Fruit fly (Drosophila melanogaster) whole organism, embryonic: ENCODE results near the gene AMPdeam.

Source experiments
- Atf-2 ChIP-seq: fragments of 200-800 bp; sonication (Bioruptor generic); optimal IDR thresholded peaks from 2 replicates; lab custom pipeline; 2016; ENCODE audit warnings: missing biosample characterization, missing genetic modification characterization
- BtbVII ChIP-seq: fragments of 200-800 bp; sonication (Bioruptor generic); optimal IDR thresholded peaks from 3 replicates; lab custom pipeline; 2017; ENCODE audit warnings: missing biosample characterization, mild to moderate bottlenecking, missing genetic modification characterization
- CG11093 ChIP-seq: fragments of 200-800 bp; sonication (Bioruptor generic); IDR thresholded peaks from 3 replicates; pipeline ENCODE4 v1.3.6; 2022; ENCODE audit warnings: missing biosample characterization, missing genetic modification characterization
- CG11695 ChIP-seq: fragments of 200-800 bp; sonication (Bioruptor generic); IDR thresholded peaks from 3 replicates; pipeline ENCODE4 v1.3.6; 2022; ENCODE audit warnings: missing biosample characterization, missing genetic modification characterization
- CG14014 ChIP-seq: fragments of 200-800 bp; sonication (Bioruptor generic); IDR thresholded peaks from 2 replicates; pipeline ENCODE4 v1.3.6; 2022; ENCODE audit warnings: missing biosample characterization, missing genetic modification characterization
- CG1529 ChIP-seq: fragments of 200-800 bp; sonication (Bioruptor generic); optimal IDR thresholded peaks from 3 replicates; lab custom pipeline; 2018; ENCODE audit warnings: missing biosample characterization, missing genetic modification characterization
- CG1602 ChIP-seq: fragments of 200-800 bp; sonication (Bioruptor generic); optimal IDR thresholded peaks from 3 replicates; lab custom pipeline; 2016; ENCODE audit warnings: missing biosample characterization, missing genetic modification characterization
- CG16779 ChIP-seq: fragments of 200-800 bp; sonication (Bioruptor generic); IDR thresholded peaks from 2 replicates; pipeline ENCODE4 v1.3.6; 2022; ENCODE audit warnings: missing biosample characterization, missing genetic modification characterization
- CG17359 ChIP-seq: fragments of 200-800 bp; sonication (Bioruptor generic); optimal IDR thresholded peaks from 3 replicates; lab custom pipeline; 2018; ENCODE audit warnings: missing biosample characterization, mild to moderate bottlenecking, missing genetic modification characterization, moderate library complexity
- CG1832 ChIP-seq: fragments of 200-800 bp; sonication (Bioruptor generic); optimal IDR thresholded peaks from 2 replicates; lab custom pipeline; 2017; ENCODE audit warnings: missing biosample characterization, mild to moderate bottlenecking, missing genetic modification characterization, inconsistent platforms
- CG2202 ChIP-seq: fragments of 200-800 bp; sonication (Bioruptor generic); optimal IDR thresholded peaks from 2 replicates; lab custom pipeline; 2018; ENCODE audit warnings: missing biosample characterization, mild to moderate bottlenecking, missing genetic modification characterization
- CG2889 ChIP-seq: fragments of 200-800 bp; sonication (Bioruptor generic); IDR thresholded peaks from 3 replicates; pipeline ENCODE4 v1.3.6; 2022; ENCODE audit warnings: missing biosample characterization, missing genetic modification characterization
- CG30431 ChIP-seq: fragments of 200-800 bp; sonication (Bioruptor generic); optimal IDR thresholded peaks from 2 replicates; lab custom pipeline; 2017; ENCODE audit warnings: missing biosample characterization, missing genetic modification characterization
- CG31365 ChIP-seq: fragments of 200-800 bp; sonication (Bioruptor generic); optimal IDR thresholded peaks from 2 replicates; lab custom pipeline; 2018; ENCODE audit warnings: missing biosample characterization, mild to moderate bottlenecking, missing genetic modification characterization
- CG4617 ChIP-seq: fragments of 200-800 bp; sonication (Bioruptor generic); optimal IDR thresholded peaks from 3 replicates; lab custom pipeline; 2016; ENCODE audit warnings: missing biosample characterization, missing genetic modification characterization, borderline replicate concordance
- CG5245 ChIP-seq: fragments of 200-800 bp; sonication (Bioruptor generic); optimal IDR thresholded peaks from 3 replicates; lab custom pipeline; 2016; ENCODE audit warnings: missing biosample characterization, missing genetic modification characterization
- CG5953 ChIP-seq: fragments of 200-800 bp; sonication (Bioruptor generic); IDR thresholded peaks from 2 replicates; pipeline ENCODE4 v1.3.6; 2022; ENCODE audit warnings: missing biosample characterization, missing genetic modification characterization
- CG7839 ChIP-seq: fragments of 200-800 bp; sonication (Bioruptor generic); optimal IDR thresholded peaks from 3 replicates; lab custom pipeline; 2018; ENCODE audit warnings: missing biosample characterization, mild to moderate bottlenecking, missing genetic modification characterization, moderate library complexity
- CG8359 ChIP-seq: fragments of 200-800 bp; sonication (Bioruptor generic); optimal IDR thresholded peaks from 2 replicates; lab custom pipeline; 2017; ENCODE audit warnings: missing biosample characterization, mild to moderate bottlenecking, missing genetic modification characterization, borderline replicate concordance
- CG8765 ChIP-seq: fragments of 200-800 bp; sonication (Bioruptor generic); IDR thresholded peaks from 2 replicates; pipeline ENCODE4 v1.3.6; 2022; ENCODE audit warnings: missing biosample characterization, missing genetic modification characterization
- CG9215 ChIP-seq: fragments of 200-800 bp; sonication (Bioruptor generic); IDR thresholded peaks from 2 replicates; pipeline ENCODE4 v1.3.6; 2022; ENCODE audit warnings: missing biosample characterization, missing genetic modification characterization
- Dad ChIP-seq: fragments of 200-800 bp; sonication (Bioruptor generic); optimal IDR thresholded peaks from 3 replicates; lab custom pipeline; 2016; ENCODE audit warnings: missing biosample characterization, missing genetic modification characterization
- Dip3 ChIP-seq: fragments of 200-800 bp; sonication (Bioruptor generic); optimal IDR thresholded peaks from 3 replicates; lab custom pipeline; 2016; ENCODE audit warnings: missing biosample characterization, missing genetic modification characterization
- Dll ChIP-seq: fragments of 200-800 bp; sonication (Bioruptor generic); IDR thresholded peaks from 4 replicates; pipeline ENCODE4 v1.3.6; 2022; ENCODE audit warnings: missing biosample characterization, missing genetic modification characterization; ENCODE audit not compliant: partially characterized antibody
- E2f1 ChIP-seq: fragments of 200-800 bp; sonication (Bioruptor generic); IDR thresholded peaks from 2 replicates; pipeline ENCODE4 v1.3.6; 2022; ENCODE audit warnings: missing biosample characterization, missing genetic modification characterization
- HLH54F ChIP-seq: fragments of 200-800 bp; sonication (Bioruptor generic); optimal IDR thresholded peaks from 3 replicates; lab custom pipeline; 2016; ENCODE audit warnings: missing biosample characterization, missing genetic modification characterization
- Hr3 ChIP-seq: fragments of 200-800 bp; sonication (Bioruptor generic); optimal IDR thresholded peaks from 3 replicates; lab custom pipeline; 2016; ENCODE audit warnings: missing biosample characterization, missing genetic modification characterization
- MBD-R2 ChIP-seq: fragments of 200-800 bp; sonication (Bioruptor generic); IDR thresholded peaks from 2 replicates; pipeline ENCODE4 v1.3.6; 2022; ENCODE audit warnings: missing biosample characterization, missing genetic modification characterization
- Max ChIP-seq: fragments of 200-800 bp; sonication (Bioruptor generic); optimal IDR thresholded peaks from 2 replicates; lab custom pipeline; 2016; ENCODE audit warnings: missing biosample characterization, mild to moderate bottlenecking, missing genetic modification characterization
- Sin3A ChIP-seq: fragments of >200 bp; optimal IDR thresholded peaks from 2 replicates; lab custom pipeline; 2018
- chif ChIP-seq, 2 experiments: fragments of 200-800 bp; sonication (Bioruptor generic); optimal IDR thresholded peaks; 3 replicates each; lab custom pipeline; 2016; ENCODE audit warnings: missing biosample characterization in 2 of 2, missing genetic modification characterization in 2 of 2
- chn ChIP-seq: fragments of 200-800 bp; sonication (Bioruptor generic); optimal IDR thresholded peaks from 2 replicates; lab custom pipeline; 2016; ENCODE audit warnings: missing biosample characterization, missing genetic modification characterization
- crol ChIP-seq: fragments of 200-800 bp; sonication (Bioruptor generic); IDR thresholded peaks from 2 replicates; pipeline ENCODE4 v1.3.6; 2022; ENCODE audit warnings: missing biosample characterization, missing genetic modification characterization
- en ChIP-seq: fragments of 200-800 bp; sonication (Bioruptor generic); optimal IDR thresholded peaks from 2 replicates; lab custom pipeline; 2016; ENCODE audit warnings: missing biosample characterization, missing genetic modification characterization
- fd96Cb ChIP-seq: fragments of 200-800 bp; sonication (Bioruptor generic); optimal IDR thresholded peaks from 2 replicates; lab custom pipeline; 2018; ENCODE audit warnings: missing biosample characterization, mild to moderate bottlenecking, missing genetic modification characterization, moderate library complexity
- gcm ChIP-seq: fragments of 200-800 bp; sonication (Bioruptor generic); optimal IDR thresholded peaks from 2 replicates; lab custom pipeline; 2019; ENCODE audit warnings: missing biosample characterization, mild to moderate bottlenecking, missing genetic modification characterization, moderate library complexity
- grau ChIP-seq: fragments of 200-800 bp; optimal IDR thresholded peaks from 3 replicates; lab custom pipeline; 2019; ENCODE audit warnings: missing biosample characterization, mild to moderate bottlenecking, missing genetic modification characterization, moderate library complexity
- h ChIP-seq: fragments of >200 bp; optimal IDR thresholded peaks from 2 replicates; lab custom pipeline; 2017
- hkb ChIP-seq, 2 experiments: fragments of 200-800 bp in 1 of 2; fragments of >200 bp in 1 of 2; sonication (Bioruptor generic) in 1 of 2; IDR thresholded peaks in 1 of 2; optimal IDR thresholded peaks in 1 of 2; 2 replicates each; pipeline versions ENCODE4 v1.3.6 to Lab custom; 2017 to 2022; ENCODE audit warnings: missing biosample characterization in 1 of 2, missing genetic modification characterization in 1 of 2
- hth ChIP-seq: fragments of >200 bp; optimal IDR thresholded peaks from 2 replicates; lab custom pipeline; 2017; ENCODE audit warnings: inconsistent platforms
- inv ChIP-seq: fragments of 200-800 bp; sonication (Bioruptor generic); IDR thresholded peaks from 2 replicates; pipeline ENCODE4 v1.3.6; 2022; ENCODE audit warnings: missing biosample characterization, missing genetic modification characterization; ENCODE audit not compliant: partially characterized antibody
- klu ChIP-seq: fragments of 200-800 bp; sonication (Bioruptor generic); IDR thresholded peaks from 2 replicates; pipeline ENCODE4 v1.3.6; 2022; ENCODE audit warnings: missing biosample characterization, missing genetic modification characterization
- nau ChIP-seq: fragments of 200-800 bp; sonication (Bioruptor generic); optimal IDR thresholded peaks from 3 replicates; lab custom pipeline; 2017; ENCODE audit warnings: missing biosample characterization, mild to moderate bottlenecking, missing genetic modification characterization, missing genetic modification reagents
- nerfin-1 ChIP-seq: fragments of 200-800 bp; sonication (Bioruptor generic); optimal IDR thresholded peaks from 3 replicates; lab custom pipeline; 2019; ENCODE audit warnings: missing biosample characterization, mild to moderate bottlenecking, missing genetic modification characterization, moderate library complexity
- oc ChIP-seq: fragments of 200-800 bp; sonication (Bioruptor generic); optimal IDR thresholded peaks from 2 replicates; lab custom pipeline; 2018; ENCODE audit warnings: missing biosample characterization, mild to moderate bottlenecking, missing genetic modification characterization, moderate library complexity
- sd ChIP-seq: fragments of 200-800 bp; sonication (Bioruptor generic); optimal IDR thresholded peaks from 3 replicates; lab custom pipeline; 2018; ENCODE audit warnings: missing biosample characterization, mild to moderate bottlenecking, missing genetic modification characterization, moderate library complexity
- stwl ChIP-seq: fragments of 200-800 bp; sonication (Bioruptor generic); optimal IDR thresholded peaks from 3 replicates; lab custom pipeline; 2018; ENCODE audit warnings: missing biosample characterization, mild to moderate bottlenecking, missing genetic modification characterization, moderate library complexity
- tll ChIP-seq, 2 experiments: fragments of 200-800 bp in 1 of 2; fragments of >200 bp in 1 of 2; sonication (Bioruptor generic) in 1 of 2; optimal IDR thresholded peaks; 2 replicates each; lab custom pipeline; 2017 to 2019; ENCODE audit warnings: missing biosample characterization in 2 of 2, missing genetic modification characterization in 2 of 2, mild to moderate bottlenecking in 1 of 2, moderate library complexity in 1 of 2
- ttk ChIP-seq: fragments of 200-800 bp; sonication (Bioruptor generic); IDR thresholded peaks from 2 replicates; pipeline ENCODE4 v2.1.2; 2022; ENCODE audit warnings: missing biosample characterization, missing genetic modification characterization
- unpg ChIP-seq: fragments of 200-800 bp; sonication (Bioruptor generic); optimal IDR thresholded peaks from 3 replicates; lab custom pipeline; 2018; ENCODE audit warnings: missing biosample characterization, mild to moderate bottlenecking, missing genetic modification characterization, moderate library complexity
- usp ChIP-seq: fragments of >200 bp; optimal IDR thresholded peaks from 2 replicates; lab custom pipeline; 2017; ENCODE audit warnings: missing biosample characterization, missing genetic modification characterization
- yki ChIP-seq: fragments of >200 bp; optimal IDR thresholded peaks from 3 replicates; lab custom pipeline; 2018

Gene AMPdeam

DNA sequence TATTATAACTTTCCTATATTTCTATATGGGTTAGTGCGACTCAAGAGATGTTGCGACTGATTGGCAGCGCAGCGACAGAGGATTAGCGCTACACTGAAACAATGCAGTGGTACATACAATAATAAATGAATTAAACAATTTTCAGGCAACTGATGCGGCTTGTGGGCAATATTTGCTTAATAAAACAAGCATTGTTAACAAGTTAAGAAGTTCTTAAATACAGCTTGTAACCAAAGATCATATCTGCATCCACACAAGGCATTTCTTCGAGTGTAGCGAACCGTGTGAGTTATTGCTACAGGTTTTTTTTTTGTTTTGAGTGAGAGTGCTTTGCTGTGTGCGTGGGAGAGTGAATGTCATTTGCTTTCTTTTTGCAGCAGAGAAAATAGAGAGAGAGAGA, 6.8 kb downstream of the AMPdeam start (continued):
- peak; percentile 69 for TF ChIP-seq CG5245 (GFP tag; lab: Kevin White, UChicago)
- TF ChIP-seq Dip3 (GFP tag; lab: Kevin White, UChicago) = peak; percentile 79
- TF ChIP-seq inv = no peak
- no peak for TF ChIP-seq h (lab: Kevin White, UChicago)
- TF ChIP-seq hth = no peak
- TF ChIP-seq crol (GFP tag; lab: Robert Waterston, UW) = no peak
- no peak for TF ChIP-seq CG1832 (GFP tag; lab: Kevin White, UChicago)
- peak; percentile 48 for TF ChIP-seq Dad (GFP tag; lab: Kevin White, UChicago)
- no peak for TF ChIP-seq Dll (GFP tag; lab: Robert Waterston, UW)
- TF ChIP-seq CG9215 = peak; percentile 30; the same call in 1 of the 2 replicates
- TF ChIP-seq CG8359 (GFP tag; lab: Kevin White, UChicago) = peak; percentile 1
- TF ChIP-seq fd96Cb (tag; lab: Kevin White, UChicago) = peak; percentile 69
- peak; percentile 62 for TF ChIP-seq Atf-2
- TF ChIP-seq stwl (tag; lab: Kevin White, UChicago) = no peak
- peak; percentile 79 for TF ChIP-seq oc (tag; lab: Kevin White, UChicago)
- no peak for TF ChIP-seq Sin3A (lab: Kevin White, UChicago)
- TF ChIP-seq CG7839 (tag; lab: Kevin White, UChicago) = peak; percentile 81
- TF ChIP-seq klu (GFP tag; lab: Robert Waterston, UW) = 0 out of 2 replicates have a peak, but pooled peaks have one; percentile 31
- TF ChIP-seq CG8765 = peak; percentile 49; the same call in 1 of the 2 replicates
- peak; percentile 40 for TF ChIP-seq en (GFP tag; lab: Kevin White, UChicago)
- no peak; the same call in 2 of the 3 replicates for TF ChIP-seq CG11093 (GFP tag; lab: Robert Waterston, UW)
- no peak for TF ChIP-seq tll (GFP tag; optimal IDR thresholded peaks at IDR 0.05; lab: Kevin White, UChicago)
- TF ChIP-seq CG1529 (GFP tag; lab: Kevin White, UChicago) = peak; percentile 47
- peak; percentile 85 for TF ChIP-seq ttk (GFP tag; lab: Robert Waterston, UW)
- TF ChIP-seq CG31365 (tag; lab: Kevin White, UChicago) = peak; percentile 24
- peak; percentile 17 for TF ChIP-seq CG2202 (tag; lab: Kevin White, UChicago)
- peak; percentile 68 for TF ChIP-seq nau (GFP tag; lab: Kevin White, UChicago)
- TF ChIP-seq MBD-R2 = no peak
- TF ChIP-seq unpg (GFP tag; lab: Kevin White, UChicago) = peak; percentile 78
- TF ChIP-seq CG11695 = peak; percentile 79
- peak; percentile 17 for TF ChIP-seq CG4617
- peak; percentile 75 for TF ChIP-seq chn (GFP tag; lab: Kevin White, UChicago)
- TF ChIP-seq Max = peak; percentile 37
- TF ChIP-seq CG5953 (GFP tag; lab: Robert Waterston, UW) = peak; percentile 65
- TF ChIP-seq Hr3 (GFP tag; lab: Kevin White, UChicago) = peak; percentile 69
- peak; percentile 67; the same call in 1 of the 2 replicates for TF ChIP-seq CG14014 (GFP tag; lab: Robert Waterston, UW)
- TF ChIP-seq grau = peak; percentile 57
- TF ChIP-seq CG2889 (GFP tag; lab: Robert Waterston, UW) = peak; percentile 65; the same call in 2 of the 3 replicates
- TF ChIP-seq HLH54F = peak; percentile 56
- TF ChIP-seq CG30431 = peak; percentile 55
- peak; percentile 52 for TF ChIP-seq CG1602 (GFP tag; lab: Kevin White, UChicago)
- TF ChIP-seq CG16779 (GFP tag; lab: Robert Waterston, UW) = no peak
- peak; percentile 60 for TF ChIP-seq gcm (GFP tag; lab: Kevin White, UChicago)
- TF ChIP-seq yki = no peak
- peak; percentile 9 for TF ChIP-seq sd (tag; lab: Kevin White, UChicago)
- TF ChIP-seq BtbVII (GFP tag; lab: Kevin White, UChicago) = peak; percentile 29
- peak; percentile 53 for TF ChIP-seq nerfin-1
- no peak for TF ChIP-seq usp (GFP tag; lab: Kevin White, UChicago)
- TF ChIP-seq chif (GFP tag; optimal IDR thresholded peaks at IDR 0.05; lab: Kevin White, UChicago) = peak; percentile 65 to 77
- TF ChIP-seq hkb (optimal IDR thresholded peaks at IDR 0.05; lab: Kevin White, UChicago) = no peak
- TF ChIP-seq hkb (GFP tag; IDR thresholded peaks at IDR 0.05; lab: Robert Waterston, UW) = peak; percentile 74
- TF ChIP-seq E2f1 (GFP tag; lab: Robert Waterston, UW) = peak; percentile 71
- TF ChIP-seq CG17359 = peak; percentile 84
